Fruit fly (Drosophila melanogaster): ENCODE measurements around the gene mkg-p.

The mkg-p gene

dm6 chr3L:8394132-8394531, 10.9 kb downstream of the mkg-p start:
- TF ChIP-seq noc (tag; optimal IDR thresholded peaks at IDR 0.05), result peak; percentile 81

dm6 chr3L:8393549-8393948, 11.5 kb downstream of the mkg-p start, which contains the start of gene Jon66Cii:
Jon66Cii (minus strand) TSS chr3L:8393649.
- no peak for TF ChIP-seq noc (tag; optimal IDR thresholded peaks at IDR 0.05)

dm6 chr3L:8391240-8391639, 13.8 kb downstream of the mkg-p start, which contains the start of gene Jon66Ci:
Jon66Ci (plus strand) TSS chr3L:8391540.
- TF ChIP-seq noc (tag; optimal IDR thresholded peaks at IDR 0.05), result peak; percentile 33

- no peak for TF ChIP-seq noc (tag; optimal IDR thresholded peaks at IDR 0.05)
These were observed 20.0 kb downstream of the mkg-p start for dm6 chr3L:8385055-8385454.

dm6 chr3L:8383968-8384367, 21.1 kb downstream of the mkg-p start:
- TF ChIP-seq noc (tag; optimal IDR thresholded peaks at IDR 0.05), result no peak

dm6 chr3L:8379161-8379560, 25.9 kb downstream of the mkg-p start:
- no peak for TF ChIP-seq noc (tag; optimal IDR thresholded peaks at IDR 0.05)

- TF ChIP-seq noc (tag; optimal IDR thresholded peaks at IDR 0.05), result no peak
These were observed 31.0 kb downstream of the mkg-p start for dm6 chr3L:8374107-8374506.

dm6 chr3L:8372035-8372434, 33.0 kb downstream of the mkg-p start, which contains the start of gene ImpE1:
ImpE1 (plus strand) TSS chr3L:8372405.
- TF ChIP-seq noc (tag; optimal IDR thresholded peaks at IDR 0.05), result no peak

- TF ChIP-seq noc (tag; optimal IDR thresholded peaks at IDR 0.05), result no peak
These were observed 33.5 kb downstream of the mkg-p start for dm6 chr3L:8371538-8371937.

- no peak for TF ChIP-seq noc (tag; optimal IDR thresholded peaks at IDR 0.05)
These were observed 34.2 kb downstream of the mkg-p start for dm6 chr3L:8370922-8371321.

dm6 chr3L:8369456-8369855, 35.6 kb downstream of the mkg-p start:
- TF ChIP-seq noc (tag; optimal IDR thresholded peaks at IDR 0.05), result no peak

- no peak for TF ChIP-seq noc (tag; optimal IDR thresholded peaks at IDR 0.05)
These were observed 36.3 kb downstream of the mkg-p start for dm6 chr3L:8368694-8369344.

dm6 chr3L:8363266-8363665, 41.8 kb downstream of the mkg-p start:
- TF ChIP-seq noc (tag; optimal IDR thresholded peaks at IDR 0.05), result no peak

dm6 chr3L:8360643-8361110, 44.4 kb downstream of the mkg-p start, which contains the start of gene Idh:
Idh (minus strand) TSS chr3L:8360906.
- TF ChIP-seq noc (tag; optimal IDR thresholded peaks at IDR 0.05), result peak; percentile 61

- TF ChIP-seq noc (tag; optimal IDR thresholded peaks at IDR 0.05), result no peak
These were observed 44.9 kb downstream of the mkg-p start for dm6 chr3L:8360063-8360642.

- peak; percentile 60 for TF ChIP-seq noc (tag; optimal IDR thresholded peaks at IDR 0.05)
These were observed 46.2 kb downstream of the mkg-p start for dm6 chr3L:8358776-8359455.

- peak; percentile 27 for TF ChIP-seq noc (tag; optimal IDR thresholded peaks at IDR 0.05)
These were observed 46.9 kb downstream of the mkg-p start for dm6 chr3L:8358138-8358537.
